Worm (Caenorhabditis elegans): Measurements from ENCODE around the gene zer-1.
"Not testable (repeated sequence)": the region's sequence is repeated elsewhere in the genome, so short reads cannot be mapped to it uniquely, and the experiment has no call there.

- TF ChIP-seq K09A11.1 (tag; optimal IDR thresholded peaks at IDR 0.05; ENCODE audit: insufficient read depth); ceh-9 (tag; optimal IDR thresholded peaks at IDR 0.05); nhr-11 (tag; optimal IDR thresholded peaks at IDR 0.05); ama-1 (optimal IDR thresholded peaks at IDR 0.05); unc-3 (GFP tag; conservative IDR thresholded peaks at IDR 0.05); unc-3 (tag; optimal IDR thresholded peaks at IDR 0.05): not testable (repeated sequence)
- TF ChIP-seq ceh-34 (tag; optimal IDR thresholded peaks at IDR 0.05) (peak; percentile 84), unc-86 (tag; optimal IDR thresholded peaks at IDR 0.05) (peak; percentile 35), pqm-1 (tag; optimal IDR thresholded peaks at IDR 0.05) (peak; percentile 96), F13H6.1 (tag; optimal IDR thresholded peaks at IDR 0.05) (peak; percentile 79)
These were observed 44.8 kb upstream of the zer-1 start for ce11 chrIII:931405-931804.

All from whole organism, late embryonic.